Fruit fly (Drosophila melanogaster) whole organism, prepupa: ENCODE measurements around the gene PGRP-LA.

Experiments
- Blimp-1 ChIP-seq: fragments of 200-800 bp; sonication (Bioruptor generic); optimal IDR thresholded peaks from 3 replicates; lab custom pipeline; 2017; ENCODE audit warnings: missing biosample characterization, missing genetic modification characterization, mild to moderate bottlenecking, moderate library complexity, missing genetic modification reagents
- CG11294 ChIP-seq: fragments of 200-800 bp; sonication (Bioruptor generic); IDR thresholded peaks from 2 replicates; pipeline ENCODE4 v1.3.6; 2022; ENCODE audit warnings: missing biosample characterization, missing genetic modification characterization
- CG11762 ChIP-seq: fragments of 200-800 bp; sonication (Bioruptor generic); optimal IDR thresholded peaks from 3 replicates; lab custom pipeline; 2016; ENCODE audit warnings: missing biosample characterization, missing genetic modification characterization; ENCODE audit not compliant: insufficient read depth
- CG11902 ChIP-seq: fragments of 200-800 bp; sonication (Bioruptor generic); optimal IDR thresholded peaks from 3 replicates; lab custom pipeline; 2016; ENCODE audit warnings: missing biosample characterization, missing genetic modification characterization
- CG3032 ChIP-seq: fragments of 200-800 bp; optimal IDR thresholded peaks from 2 replicates; lab custom pipeline; 2019; ENCODE audit warnings: missing biosample characterization, mild to moderate bottlenecking, missing genetic modification characterization, moderate library complexity
- CG31627 ChIP-seq: fragments of 200-800 bp; sonication (Bioruptor generic); optimal IDR thresholded peaks from 3 replicates; lab custom pipeline; 2016; ENCODE audit warnings: missing biosample characterization, missing genetic modification characterization
- CG32006 ChIP-seq: fragments of 200-800 bp; sonication (Bioruptor generic); optimal IDR thresholded peaks from 3 replicates; lab custom pipeline; 2017; ENCODE audit warnings: missing biosample characterization, mild to moderate bottlenecking, missing genetic modification characterization
- CG34406 ChIP-seq: fragments of 200-800 bp; sonication (Bioruptor generic); optimal IDR thresholded peaks from 3 replicates; lab custom pipeline; 2016; ENCODE audit warnings: missing biosample characterization, missing genetic modification characterization
- CG3919 ChIP-seq: fragments of 200-800 bp; sonication (Bioruptor generic); optimal IDR thresholded peaks from 3 replicates; lab custom pipeline; 2016; ENCODE audit warnings: missing biosample characterization, missing genetic modification characterization
- CG4318 ChIP-seq: fragments of 200-800 bp; sonication (Bioruptor generic); optimal IDR thresholded peaks from 3 replicates; lab custom pipeline; 2017; ENCODE audit warnings: missing biosample characterization, mild to moderate bottlenecking, missing genetic modification characterization
- CG6163 ChIP-seq: fragments of 200-800 bp; sonication (Bioruptor generic); IDR thresholded peaks from 3 replicates; pipeline ENCODE4 v1.3.6; 2022; ENCODE audit warnings: missing biosample characterization, missing genetic modification characterization
- CG6276 ChIP-seq: fragments of 200-800 bp; sonication (Bioruptor generic); optimal IDR thresholded peaks from 2 replicates; lab custom pipeline; 2017; ENCODE audit warnings: missing biosample characterization, mild to moderate bottlenecking, missing genetic modification characterization
- CG6792 ChIP-seq: fragments of 200-800 bp; sonication (Bioruptor generic); optimal IDR thresholded peaks from 3 replicates; lab custom pipeline; 2016; ENCODE audit warnings: missing biosample characterization, missing genetic modification characterization
- CG6808 ChIP-seq: fragments of 200-800 bp; sonication (Bioruptor generic); optimal IDR thresholded peaks from 3 replicates; lab custom pipeline; 2017; ENCODE audit warnings: missing biosample characterization, missing genetic modification characterization, mild to moderate bottlenecking, moderate library complexity, missing genetic modification reagents
- CG6854 ChIP-seq: fragments of 200-800 bp; sonication (Bioruptor generic); optimal IDR thresholded peaks from 2 replicates; lab custom pipeline; 2017; ENCODE audit warnings: missing biosample characterization, mild to moderate bottlenecking, missing genetic modification characterization
- CG7368 ChIP-seq: fragments of 200-800 bp; sonication (Bioruptor generic); optimal IDR thresholded peaks from 3 replicates; lab custom pipeline; 2016; ENCODE audit warnings: missing biosample characterization, missing genetic modification characterization
- CG8319 ChIP-seq: fragments of 200-800 bp; sonication (Bioruptor generic); optimal IDR thresholded peaks from 3 replicates; lab custom pipeline; 2016; ENCODE audit warnings: missing biosample characterization, missing genetic modification characterization
- CG8632 ChIP-seq: fragments of 200-800 bp; sonication (Bioruptor generic); optimal IDR thresholded peaks from 3 replicates; lab custom pipeline; 2016; ENCODE audit warnings: missing biosample characterization, missing genetic modification characterization
- CG9139 ChIP-seq: fragments of 200-800 bp; sonication (Bioruptor generic); optimal IDR thresholded peaks from 3 replicates; lab custom pipeline; 2017; ENCODE audit warnings: missing biosample characterization, mild to moderate bottlenecking, missing genetic modification characterization
- Eip75B ChIP-seq: fragments of 200-800 bp; sonication (Bioruptor generic); optimal IDR thresholded peaks from 3 replicates; lab custom pipeline; 2016; ENCODE audit warnings: missing biosample characterization, missing genetic modification characterization
- Eip78C ChIP-seq: fragments of 200-800 bp; sonication (Bioruptor generic); peaks from one replicate; lab custom pipeline; 2016; ENCODE audit warnings: missing biosample characterization, missing genetic modification characterization
- Eip93F ChIP-seq: fragments of 200-800 bp; sonication (Bioruptor generic); optimal IDR thresholded peaks from 2 replicates; lab custom pipeline; 2016; ENCODE audit warnings: missing biosample characterization, mild to moderate bottlenecking, missing genetic modification characterization
- Ets21C ChIP-seq: fragments of 200-800 bp; sonication (Bioruptor generic); optimal IDR thresholded peaks from 3 replicates; lab custom pipeline; 2016; ENCODE audit warnings: missing biosample characterization, missing genetic modification characterization
- Ets96B ChIP-seq: fragments of 200-800 bp; optimal IDR thresholded peaks from 2 replicates; lab custom pipeline; 2019; ENCODE audit warnings: missing biosample characterization, mild to moderate bottlenecking, missing genetic modification characterization, moderate library complexity
- Gug ChIP-seq: fragments of 200-800 bp; sonication (Bioruptor generic); IDR thresholded peaks from 2 replicates; pipeline ENCODE4 v1.3.6; 2022; ENCODE audit warnings: missing biosample characterization, missing genetic modification characterization
- Hr38 ChIP-seq: sonication (Bioruptor generic); optimal IDR thresholded peaks from 2 replicates; lab custom pipeline; 2016; ENCODE audit warnings: missing biosample characterization, missing genetic modification characterization
- Lpt ChIP-seq: fragments of 200-800 bp; sonication (Bioruptor generic); optimal IDR thresholded peaks from 3 replicates; lab custom pipeline; 2016; ENCODE audit warnings: missing biosample characterization, missing genetic modification characterization
- Met ChIP-seq: fragments of 200-800 bp; sonication (Bioruptor generic); optimal IDR thresholded peaks from 3 replicates; lab custom pipeline; 2016; ENCODE audit warnings: missing biosample characterization, missing genetic modification characterization
- OdsH ChIP-seq: fragments of 200-800 bp; sonication (Bioruptor generic); optimal IDR thresholded peaks from 3 replicates; lab custom pipeline; 2016; ENCODE audit warnings: missing biosample characterization, missing genetic modification characterization
- Sox102F ChIP-seq: fragments of 200-800 bp; sonication (Bioruptor generic); optimal IDR thresholded peaks from 2 replicates; lab custom pipeline; 2016; ENCODE audit warnings: missing biosample characterization, mild to moderate bottlenecking, missing genetic modification characterization
- Sox14 ChIP-seq: fragments of 200-800 bp; sonication (Bioruptor generic); optimal IDR thresholded peaks from 3 replicates; lab custom pipeline; 2016; ENCODE audit warnings: missing biosample characterization, missing genetic modification characterization
- achi ChIP-seq: fragments of 200-800 bp; sonication (Bioruptor generic); optimal IDR thresholded peaks from 3 replicates; lab custom pipeline; 2016; ENCODE audit warnings: missing biosample characterization, missing genetic modification characterization
- acj6 ChIP-seq: fragments of 200-800 bp; sonication (Bioruptor generic); optimal IDR thresholded peaks from 3 replicates; lab custom pipeline; 2016; ENCODE audit warnings: missing biosample characterization, missing genetic modification characterization
- cyc ChIP-seq: fragments of 200-800 bp; sonication (Bioruptor generic); optimal IDR thresholded peaks from 3 replicates; lab custom pipeline; 2016; ENCODE audit warnings: missing biosample characterization, missing genetic modification characterization
- dac ChIP-seq: fragments of 200-800 bp; sonication (Bioruptor generic); optimal IDR thresholded peaks from 2 replicates; lab custom pipeline; 2017; ENCODE audit warnings: missing biosample characterization, mild to moderate bottlenecking, missing genetic modification characterization
- dsx ChIP-seq: fragments of 200-800 bp; optimal IDR thresholded peaks from 3 replicates; lab custom pipeline; 2019; ENCODE audit warnings: missing biosample characterization, mild to moderate bottlenecking, missing genetic modification characterization, moderate library complexity; ENCODE audit not compliant: poor library complexity, severe bottlenecking
- eg ChIP-seq: fragments of 200-800 bp; sonication (Bioruptor generic); IDR thresholded peaks from 3 replicates; pipeline ENCODE4 v1.3.6; 2022; ENCODE audit warnings: missing biosample characterization, missing genetic modification characterization
- esn ChIP-seq: fragments of 200-800 bp; sonication (Bioruptor generic); optimal IDR thresholded peaks from 2 replicates; lab custom pipeline; 2016; ENCODE audit warnings: missing biosample characterization, mild to moderate bottlenecking, missing genetic modification characterization, moderate library complexity
- fd59A ChIP-seq: fragments of 200-800 bp; sonication (Bioruptor generic); optimal IDR thresholded peaks from 2 replicates; lab custom pipeline; 2017; ENCODE audit warnings: missing biosample characterization, mild to moderate bottlenecking, missing genetic modification characterization, missing genetic modification reagents
- fd85E ChIP-seq: fragments of 200-800 bp; sonication (Bioruptor generic); optimal IDR thresholded peaks from 3 replicates; lab custom pipeline; 2016; ENCODE audit warnings: missing biosample characterization, missing genetic modification characterization
- fkh ChIP-seq: fragments of 200-800 bp; sonication (Bioruptor generic); optimal IDR thresholded peaks from 3 replicates; lab custom pipeline; 2017; ENCODE audit warnings: missing biosample characterization, mild to moderate bottlenecking, missing genetic modification characterization, moderate library complexity
- lz ChIP-seq: fragments of 200-800 bp; sonication (Bioruptor generic); optimal IDR thresholded peaks from 3 replicates; lab custom pipeline; 2016; ENCODE audit warnings: missing biosample characterization, missing genetic modification characterization
- pdm3 ChIP-seq: fragments of 200-800 bp; sonication (Bioruptor generic); optimal IDR thresholded peaks from 3 replicates; lab custom pipeline; 2016; ENCODE audit warnings: missing biosample characterization, missing genetic modification characterization
- spab ChIP-seq: fragments of 200-800 bp; sonication (Bioruptor generic); optimal IDR thresholded peaks from 2 replicates; lab custom pipeline; 2017; ENCODE audit warnings: missing biosample characterization, mild to moderate bottlenecking, missing genetic modification characterization, missing genetic modification reagents
- ss ChIP-seq, 2 experiments: fragments of 200-800 bp; sonication (Bioruptor generic); optimal IDR thresholded peaks; 2 replicates in 1 of 2; 3 replicates in 1 of 2; lab custom pipeline; 2017 to 2018; ENCODE audit warnings: mild to moderate bottlenecking in 2 of 2, missing biosample characterization in 2 of 2, missing genetic modification characterization in 2 of 2, moderate library complexity in 1 of 2
- svp ChIP-seq: fragments of 200-800 bp; sonication (Bioruptor generic); peaks from one replicate; lab custom pipeline; 2016; ENCODE audit warnings: missing biosample characterization, missing genetic modification characterization
- topi ChIP-seq: fragments of 200-800 bp; sonication (Bioruptor generic); optimal IDR thresholded peaks from 3 replicates; lab custom pipeline; 2016; ENCODE audit warnings: missing biosample characterization, missing genetic modification characterization

Gene PGRP-LA

dm6 chr3L:9366850-9367430 is 32.8 kb downstream of the PGRP-LA start, which contains the start of the genes Klp67A and CG4452:
TSS of gene Klp67A (minus strand) at chr3L:9367046.
TSS of gene CG4452 (plus strand) at chr3L:9367377.
- TF ChIP-seq CG6276 (GFP tag; lab: Kevin White, UChicago) (no peak), CG4318 (GFP tag; lab: Kevin White, UChicago) (no peak), pdm3 (GFP tag; lab: Kevin White, UChicago) (no peak), eg (GFP tag; lab: Robert Waterston, UW) (0 out of 3 replicates have a peak, but pooled peaks have one; percentile 16), esn (peak; percentile 62), CG6792 (GFP tag; lab: Kevin White, UChicago) (no peak), CG6854 (no peak), CG11762 (no peak), CG6163 (peak; percentile 69), lz (GFP tag; lab: Kevin White, UChicago) (peak; percentile 38), Ets21C (GFP tag; lab: Kevin White, UChicago) (no peak), svp (GFP tag; lab: Kevin White, UChicago) (peak; percentile 64), CG31627 (peak; percentile 26), CG34406 (GFP tag; lab: Kevin White, UChicago) (no peak), Blimp-1 (GFP tag; lab: Kevin White, UChicago) (no peak), dsx (GFP tag; lab: Kevin White, UChicago) (no peak), CG11294 (no peak), CG3032 (tag; lab: Kevin White, UChicago) (peak; percentile 24), achi (GFP tag; lab: Kevin White, UChicago) (peak; percentile 2), Eip78C (GFP tag; lab: Kevin White, UChicago) (peak; percentile 77), CG11902 (GFP tag; lab: Kevin White, UChicago) (peak; percentile 4), Ets96B (tag; lab: Kevin White, UChicago) (no peak), Hr38 (GFP tag; lab: Kevin White, UChicago) (no peak), cyc (GFP tag; lab: Kevin White, UChicago) (peak; percentile 30), fd85E (GFP tag; lab: Kevin White, UChicago) (no peak), Eip93F (peak; percentile 30), CG3919 (GFP tag; lab: Kevin White, UChicago) (no peak), fkh (peak; percentile 11)
- TF ChIP-seq, all 60 proteins: peak for 13

- TF ChIP-seq CG6792 (GFP tag; lab: Kevin White, UChicago) (no peak), CG9139 (GFP tag; lab: Kevin White, UChicago) (peak; percentile 84), ss (GFP tag; optimal IDR thresholded peaks at IDR 0.05; lab: Kevin White, UChicago) (peak; percentile 78 to 81), topi (GFP tag; lab: Kevin White, UChicago) (no peak), Ets96B (tag; lab: Kevin White, UChicago) (peak; percentile 24), Lpt (GFP tag; lab: Kevin White, UChicago) (no peak), dac (GFP tag; lab: Kevin White, UChicago) (peak; percentile 26), fkh (no peak), CG8632 (no peak), eg (GFP tag; lab: Robert Waterston, UW) (peak; percentile 81), Gug (GFP tag; lab: Robert Waterston, UW) (no peak), CG3032 (tag; lab: Kevin White, UChicago) (peak; percentile 8), OdsH (no peak), Sox102F (no peak), esn (no peak), CG34406 (GFP tag; lab: Kevin White, UChicago) (peak; percentile 20), fd59A (GFP tag; lab: Kevin White, UChicago) (no peak), CG11762 (no peak), Met (GFP tag; lab: Kevin White, UChicago) (no peak), cyc (GFP tag; lab: Kevin White, UChicago) (no peak), fd85E (GFP tag; lab: Kevin White, UChicago) (no peak), Sox14 (GFP tag; lab: Kevin White, UChicago) (peak; percentile 30), dsx (GFP tag; lab: Kevin White, UChicago) (peak; percentile 41), acj6 (GFP tag; lab: Kevin White, UChicago) (no peak), CG32006 (GFP tag; lab: Kevin White, UChicago) (no peak), CG6276 (GFP tag; lab: Kevin White, UChicago) (peak; percentile 88), spab (GFP tag; lab: Kevin White, UChicago) (peak; percentile 59), CG6808 (GFP tag; lab: Kevin White, UChicago) (peak; percentile 77), CG8319 (no peak), Blimp-1 (GFP tag; lab: Kevin White, UChicago) (no peak), pdm3 (GFP tag; lab: Kevin White, UChicago) (no peak), lz (GFP tag; lab: Kevin White, UChicago) (no peak), CG7368 (GFP tag; lab: Kevin White, UChicago) (no peak), Eip78C (GFP tag; lab: Kevin White, UChicago) (peak; percentile 27), Eip75B (no peak), Ets21C (GFP tag; lab: Kevin White, UChicago) (no peak)
These were observed 33.3 kb downstream of the PGRP-LA start for dm6 chr3L:9367431-9367867.
